Fruit fly (Drosophila melanogaster): ENCODE results near the gene Gr64c.

Gr64c gene

dm6 chr3L:4049082-4049481 lies 20.7 kb downstream of the Gr64c start:
- TF ChIP-seq EcR (GFP tag; optimal IDR thresholded peaks at IDR 0.05) (no peak), Dll (optimal IDR thresholded peaks at IDR 0.05) (no peak), CG8478 (optimal IDR thresholded peaks at IDR 0.05) (no peak), usp (GFP tag; optimal IDR thresholded peaks at IDR 0.05) (no peak), pan (optimal IDR thresholded peaks at IDR 0.05) (no peak), psq (optimal IDR thresholded peaks at IDR 0.05) (no peak)

dm6 chr3L:4055438-4055962 lies 27.1 kb downstream of the Gr64c start:
- no peak for TF ChIP-seq pan (optimal IDR thresholded peaks at IDR 0.05)
- TF ChIP-seq EcR (GFP tag; optimal IDR thresholded peaks at IDR 0.05), result no peak
- no peak for TF ChIP-seq psq (optimal IDR thresholded peaks at IDR 0.05)
- TF ChIP-seq Dll (optimal IDR thresholded peaks at IDR 0.05), result no peak
- no peak for TF ChIP-seq CG8478 (optimal IDR thresholded peaks at IDR 0.05)
- no peak for TF ChIP-seq usp (GFP tag; optimal IDR thresholded peaks at IDR 0.05)

dm6 chr3L:4056812-4057211 lies 28.4 kb downstream of the Gr64c start:
- TF ChIP-seq EcR (GFP tag; optimal IDR thresholded peaks at IDR 0.05) (no peak), pan (optimal IDR thresholded peaks at IDR 0.05) (no peak), usp (GFP tag; optimal IDR thresholded peaks at IDR 0.05) (no peak), Dll (optimal IDR thresholded peaks at IDR 0.05) (no peak), psq (optimal IDR thresholded peaks at IDR 0.05) (no peak), CG8478 (optimal IDR thresholded peaks at IDR 0.05) (no peak)

dm6 chr3L:4059293-4059820 lies 31.0 kb downstream of the Gr64c start, which contains the start of gene Ugt305A1:
TSS of gene Ugt305A1 (plus strand) at chr3L:4059770.
- TF ChIP-seq Dll (optimal IDR thresholded peaks at IDR 0.05) (no peak), pan (optimal IDR thresholded peaks at IDR 0.05) (no peak), psq (optimal IDR thresholded peaks at IDR 0.05) (no peak), usp (GFP tag; optimal IDR thresholded peaks at IDR 0.05) (no peak), EcR (GFP tag; optimal IDR thresholded peaks at IDR 0.05) (no peak), CG8478 (optimal IDR thresholded peaks at IDR 0.05) (no peak)

- TF ChIP-seq EcR (GFP tag; optimal IDR thresholded peaks at IDR 0.05) (no peak), CG8478 (optimal IDR thresholded peaks at IDR 0.05) (no peak), psq (optimal IDR thresholded peaks at IDR 0.05) (no peak), usp (GFP tag; optimal IDR thresholded peaks at IDR 0.05) (no peak), pan (optimal IDR thresholded peaks at IDR 0.05) (no peak), Dll (optimal IDR thresholded peaks at IDR 0.05) (no peak)
Measured at dm6 chr3L:4061921-4062474, 33.6 kb downstream of the Gr64c start, which contains the start of gene dib. TSS of gene dib (plus strand) at chr3L:4062292.

- TF ChIP-seq psq (optimal IDR thresholded peaks at IDR 0.05) (no peak), pan (optimal IDR thresholded peaks at IDR 0.05) (no peak), EcR (GFP tag; optimal IDR thresholded peaks at IDR 0.05) (no peak), usp (GFP tag; optimal IDR thresholded peaks at IDR 0.05) (no peak), Dll (optimal IDR thresholded peaks at IDR 0.05) (no peak), CG8478 (optimal IDR thresholded peaks at IDR 0.05) (no peak)
Measured at dm6 chr3L:4068368-4068767, 40.0 kb downstream of the Gr64c start.

- TF ChIP-seq Dll (optimal IDR thresholded peaks at IDR 0.05), result no peak
- TF ChIP-seq CG8478 (optimal IDR thresholded peaks at IDR 0.05), result no peak
- no peak for TF ChIP-seq pan (optimal IDR thresholded peaks at IDR 0.05)
- no peak for TF ChIP-seq usp (GFP tag; optimal IDR thresholded peaks at IDR 0.05)
- TF ChIP-seq EcR (GFP tag; optimal IDR thresholded peaks at IDR 0.05), result no peak
- no peak for TF ChIP-seq psq (optimal IDR thresholded peaks at IDR 0.05)
Measured at dm6 chr3L:4069069-4069468, 40.7 kb downstream of the Gr64c start, which contains the start of gene CG32259. TSS of gene CG32259 (plus strand) at chr3L:4069369.

dm6 chr3L:4070221-4070995 lies 42.0 kb downstream of the Gr64c start:
- TF ChIP-seq CG8478 (optimal IDR thresholded peaks at IDR 0.05) (no peak), Dll (optimal IDR thresholded peaks at IDR 0.05) (peak; percentile 81), pan (optimal IDR thresholded peaks at IDR 0.05) (peak; percentile 96), psq (optimal IDR thresholded peaks at IDR 0.05) (no peak), EcR (GFP tag; optimal IDR thresholded peaks at IDR 0.05) (no peak), usp (GFP tag; optimal IDR thresholded peaks at IDR 0.05) (no peak)

- TF ChIP-seq CG8478 (optimal IDR thresholded peaks at IDR 0.05), result no peak
- TF ChIP-seq EcR (GFP tag; optimal IDR thresholded peaks at IDR 0.05), result no peak
- no peak for TF ChIP-seq pan (optimal IDR thresholded peaks at IDR 0.05)
- no peak for TF ChIP-seq usp (GFP tag; optimal IDR thresholded peaks at IDR 0.05)
- no peak for TF ChIP-seq psq (optimal IDR thresholded peaks at IDR 0.05)
- TF ChIP-seq Dll (optimal IDR thresholded peaks at IDR 0.05), result no peak
Measured at dm6 chr3L:4070996-4071379, 42.6 kb downstream of the Gr64c start.

dm6 chr3L:4071561-4072049 lies 43.2 kb downstream of the Gr64c start, which contains the start of gene wit:
TSS of gene wit (minus strand) at chr3L:4071717.
- TF ChIP-seq EcR (GFP tag; optimal IDR thresholded peaks at IDR 0.05), result no peak
- TF ChIP-seq psq (optimal IDR thresholded peaks at IDR 0.05), result peak; percentile 65
- TF ChIP-seq pan (optimal IDR thresholded peaks at IDR 0.05), result no peak
- TF ChIP-seq CG8478 (optimal IDR thresholded peaks at IDR 0.05), result no peak
- TF ChIP-seq Dll (optimal IDR thresholded peaks at IDR 0.05), result peak; percentile 91
- no peak for TF ChIP-seq usp (GFP tag; optimal IDR thresholded peaks at IDR 0.05)

- TF ChIP-seq EcR (GFP tag; optimal IDR thresholded peaks at IDR 0.05), result no peak
- TF ChIP-seq pan (optimal IDR thresholded peaks at IDR 0.05), result no peak
- no peak for TF ChIP-seq Dll (optimal IDR thresholded peaks at IDR 0.05)
- no peak for TF ChIP-seq usp (GFP tag; optimal IDR thresholded peaks at IDR 0.05)
- TF ChIP-seq CG8478 (optimal IDR thresholded peaks at IDR 0.05), result no peak
- no peak for TF ChIP-seq psq (optimal IDR thresholded peaks at IDR 0.05)
Measured at dm6 chr3L:4072717-4073116, 44.3 kb downstream of the Gr64c start.

Data from whole organism.